Worm (Caenorhabditis elegans): ENCODE data around the gene T13H5.1.

Gene T13H5.1

DNA sequence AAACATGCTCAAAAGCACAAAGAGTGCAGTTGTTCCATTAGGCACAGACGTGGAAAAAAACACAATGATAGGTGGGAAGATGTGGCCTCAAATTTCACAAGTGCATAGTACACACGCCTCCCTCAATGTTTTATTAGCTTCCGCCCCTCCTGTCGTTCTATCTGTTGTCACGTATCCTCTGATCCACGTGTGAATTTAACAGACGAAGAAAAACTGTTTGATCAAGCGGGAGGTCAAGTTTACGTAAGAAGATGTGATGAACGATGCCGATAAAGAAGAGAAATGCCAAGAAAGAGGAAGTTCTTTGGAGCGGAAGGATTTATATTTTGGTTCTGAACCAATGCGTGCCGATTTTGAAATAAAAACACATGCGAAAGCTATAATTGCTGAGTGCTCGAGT is 58.1 kb downstream of the T13H5.1 start:
- no peak for TF ChIP-seq tbx-2 (tag; optimal IDR thresholded peaks at IDR 0.05)
- no peak for TF ChIP-seq hlh-15 (tag; optimal IDR thresholded peaks at IDR 0.05)
- no peak for TF ChIP-seq sdc-2 (tag; optimal IDR thresholded peaks at IDR 0.05)
- no peak for TF ChIP-seq ceh-19 (GFP tag; optimal IDR thresholded peaks at IDR 0.05)
- no peak for TF ChIP-seq pros-1 (tag; optimal IDR thresholded peaks at IDR 0.05)
- no peak for TF ChIP-seq pha-4 (tag; optimal IDR thresholded peaks at IDR 0.05)
- no peak for TF ChIP-seq madf-2 (tag; optimal IDR thresholded peaks at IDR 0.05)
- TF ChIP-seq pax-1 (tag; optimal IDR thresholded peaks at IDR 0.05), result no peak
- no peak for TF ChIP-seq ttx-3 (tag; optimal IDR thresholded peaks at IDR 0.05)
- no peak for TF ChIP-seq elt-4 (tag; optimal IDR thresholded peaks at IDR 0.05)
- no peak for TF ChIP-seq ahr-1 (tag; optimal IDR thresholded peaks at IDR 0.05)
- TF ChIP-seq pqm-1 (tag; optimal IDR thresholded peaks at IDR 0.05), result no peak
- no peak for TF ChIP-seq unc-86 (tag; optimal IDR thresholded peaks at IDR 0.05)
- TF ChIP-seq fax-1 (tag; optimal IDR thresholded peaks at IDR 0.05), result no peak
- no peak for TF ChIP-seq unc-42 (tag; optimal IDR thresholded peaks at IDR 0.05)

DNA sequence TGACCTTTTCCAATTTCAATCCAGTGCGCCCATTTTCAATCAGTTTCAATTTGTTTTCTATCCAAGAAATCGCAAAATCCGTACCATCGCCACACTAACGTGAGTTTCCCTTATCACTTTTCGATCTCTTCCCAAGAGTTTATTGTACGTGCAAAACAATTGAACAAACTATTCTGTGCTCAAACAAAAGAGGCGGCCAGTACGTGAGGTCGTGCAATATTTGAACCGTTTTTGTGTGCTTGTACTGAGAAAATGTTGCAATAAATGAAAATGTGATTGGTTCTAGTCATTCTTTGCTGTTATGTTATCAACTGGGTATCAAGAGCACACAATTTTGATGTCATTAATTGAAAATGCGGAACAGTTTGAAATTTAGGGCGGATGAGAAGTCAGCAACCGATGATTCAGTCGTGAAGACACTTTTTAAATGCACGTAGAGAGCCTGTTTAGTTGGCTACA is 59.2 kb downstream of the T13H5.1 start, which contains the start of gene F22B5.4:
TSS of gene F22B5.4 (plus strand) at position 51 of the 459 bp plus-strand sequence.
- no peak for TF ChIP-seq ceh-6 (GFP tag; optimal IDR thresholded peaks at IDR 0.05)
- TF ChIP-seq lin-11 (tag; optimal IDR thresholded peaks at IDR 0.05), result no peak
- no peak for TF ChIP-seq eyg-1 (tag; optimal IDR thresholded peaks at IDR 0.05)
- no peak for TF ChIP-seq ahr-1 (tag; optimal IDR thresholded peaks at IDR 0.05)

DNA sequence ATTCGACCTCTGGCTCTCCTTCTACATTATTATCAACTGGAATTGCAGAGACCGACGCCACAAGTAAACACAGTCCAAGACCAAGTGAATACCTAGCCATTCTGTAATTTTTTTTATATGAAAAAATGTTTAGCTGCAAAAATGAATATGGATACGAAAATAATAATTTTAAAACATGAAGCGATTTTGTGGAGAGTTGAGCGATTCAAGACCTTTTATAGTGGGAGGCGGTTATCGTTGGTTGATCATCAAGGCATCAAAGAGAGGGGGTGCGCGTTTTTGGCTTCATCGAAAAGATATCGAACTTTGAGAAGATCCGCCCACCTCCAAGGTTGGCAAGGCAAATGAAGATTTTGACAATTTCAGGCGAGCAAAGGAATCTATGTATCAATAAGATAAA is 62.1 kb downstream of the T13H5.1 start, which contains the start of gene cut-3:
TSS of gene cut-3 (minus strand) at position 101 of the 400 bp plus-strand sequence.
- no peak for TF ChIP-seq unc-86 (tag; optimal IDR thresholded peaks at IDR 0.05)
- no peak for TF ChIP-seq ceh-2 (tag; optimal IDR thresholded peaks at IDR 0.05)
- no peak for TF ChIP-seq Y22D7AL.16 (tag; optimal IDR thresholded peaks at IDR 0.05)

DNA sequence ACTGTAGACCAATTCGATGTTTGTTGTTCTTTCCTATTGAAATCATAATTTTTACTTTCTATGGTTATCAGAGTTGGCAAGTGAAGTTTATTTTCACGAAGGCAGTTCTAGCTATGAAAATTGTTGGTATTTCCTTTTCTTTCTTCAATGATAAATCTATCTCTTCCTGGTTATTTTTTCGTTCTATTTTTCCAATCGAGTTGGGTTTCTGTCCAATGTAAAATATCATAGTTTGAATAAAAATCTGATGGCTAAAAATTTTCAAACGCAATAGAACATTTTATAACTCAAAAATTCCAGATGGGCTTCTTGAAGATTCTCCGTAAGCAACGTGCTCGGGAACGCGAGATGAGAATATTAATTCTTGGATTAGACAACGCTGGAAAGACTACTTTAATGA is 64.8 kb downstream of the T13H5.1 start, which contains the start of gene evl-20:
TSS of gene evl-20 (plus strand) at position 301 of the 400 bp plus-strand sequence.
- TF ChIP-seq sox-4 (tag; optimal IDR thresholded peaks at IDR 0.05) (no peak), ceh-34 (tag; optimal IDR thresholded peaks at IDR 0.05) (no peak), nfya-1 (tag; optimal IDR thresholded peaks at IDR 0.05) (no peak), K02D7.2 (tag; optimal IDR thresholded peaks at IDR 0.05) (no peak), nhr-11 (tag; optimal IDR thresholded peaks at IDR 0.05) (no peak), unc-42 (tag; optimal IDR thresholded peaks at IDR 0.05) (no peak), pha-4 (tag; optimal IDR thresholded peaks at IDR 0.05) (no peak)

DNA sequence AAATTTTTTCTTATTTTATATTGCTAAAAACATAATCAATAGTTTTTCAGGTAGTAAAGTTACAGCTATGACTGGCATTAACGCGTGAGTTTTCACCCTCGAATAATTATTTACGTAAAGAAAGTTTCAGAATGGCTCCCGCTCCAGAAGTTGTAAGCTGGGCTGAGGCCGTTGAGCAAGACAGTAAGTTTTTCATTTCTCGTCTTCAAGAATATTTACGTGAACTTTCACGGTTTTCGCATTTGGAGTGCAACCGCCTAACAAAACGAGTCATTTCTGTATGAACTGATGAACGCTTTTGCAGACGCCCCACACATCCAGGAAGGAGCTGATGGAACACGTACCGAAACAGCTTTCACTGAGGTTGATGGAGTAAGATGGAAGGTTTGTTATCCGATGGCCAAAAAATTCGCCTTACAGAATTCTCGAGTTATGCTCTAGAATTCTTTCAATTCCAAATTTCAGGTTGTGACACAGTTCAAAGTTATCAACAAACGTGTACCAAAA is 66.1 kb downstream of the T13H5.1 start, which contains the start of gene eif-3.G:
TSS of gene eif-3.G (plus strand) at position 51 of the 507 bp plus-strand sequence.
- TF ChIP-seq sox-2 (GFP tag; IDR thresholded peaks at IDR 0.05) (no peak), pag-3 (tag; optimal IDR thresholded peaks at IDR 0.05; ENCODE audit: borderline replicate concordance) (no peak), ttx-3 (tag; optimal IDR thresholded peaks at IDR 0.05) (no peak), ceh-19 (GFP tag; optimal IDR thresholded peaks at IDR 0.05) (no peak), fax-1 (tag; optimal IDR thresholded peaks at IDR 0.05) (no peak)

DNA sequence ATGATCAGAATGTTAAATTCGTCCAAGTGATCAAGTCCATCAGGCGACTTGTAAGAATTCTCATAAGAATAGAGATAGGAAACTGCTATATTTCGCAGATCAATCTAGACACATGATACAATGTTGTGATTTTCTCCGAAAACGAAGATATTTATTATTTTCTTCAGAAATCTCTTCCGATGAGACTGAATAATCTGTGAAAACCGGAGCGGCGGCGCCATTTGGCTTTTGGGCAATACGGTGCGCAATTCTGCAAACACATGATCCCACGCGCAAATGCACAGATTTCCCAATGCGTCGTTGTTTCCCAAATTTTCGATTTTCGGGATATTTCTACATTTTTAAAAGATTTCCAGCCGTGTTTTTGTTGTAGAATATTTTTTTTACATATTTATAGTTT is 66.7 kb downstream of the T13H5.1 start:
- no peak for TF ChIP-seq unc-3 (GFP tag; conservative IDR thresholded peaks at IDR 0.05)
- peak; percentile 10 for TF ChIP-seq unc-3 (tag; optimal IDR thresholded peaks at IDR 0.05)
- TF ChIP-seq tbx-2 (tag; optimal IDR thresholded peaks at IDR 0.05), result peak; percentile 14
- TF ChIP-seq elt-2 (tag; optimal IDR thresholded peaks at IDR 0.05), result peak; percentile 25
- no peak for TF ChIP-seq K02D7.2 (tag; optimal IDR thresholded peaks at IDR 0.05)
- TF ChIP-seq ceh-31 (tag; optimal IDR thresholded peaks at IDR 0.05), result no peak
- TF ChIP-seq pag-3 (tag; optimal IDR thresholded peaks at IDR 0.05; ENCODE audit: borderline replicate concordance), result no peak
- no peak for TF ChIP-seq ceh-24 (tag; optimal IDR thresholded peaks at IDR 0.05)
- peak; percentile 14 for TF ChIP-seq unc-86 (tag; optimal IDR thresholded peaks at IDR 0.05)
- no peak for TF ChIP-seq ceh-22 (tag; optimal IDR thresholded peaks at IDR 0.05)
- peak; percentile 35 for TF ChIP-seq dve-1 (tag; optimal IDR thresholded peaks at IDR 0.05)
- TF ChIP-seq sox-2 (GFP tag; IDR thresholded peaks at IDR 0.05), result no peak
- TF ChIP-seq nfya-1 (tag; optimal IDR thresholded peaks at IDR 0.05), result peak; percentile 28

Data from whole organism, late embryonic.